Worm (Caenorhabditis elegans) whole organism, mixed stage, embryonic: Measurements from ENCODE around the gene F47D12.9.

Experiments used
- ceh-43 ChIP-seq: fragments of 200-800 bp; sonication (Bioruptor generic); optimal IDR thresholded peaks from 2 replicates; lab custom pipeline; 2018; ENCODE audit warnings: mild to moderate bottlenecking, missing genetic modification characterization, moderate library complexity, missing compliant biosample characterization
- mls-2 ChIP-seq: sonication (generic microtip); optimal IDR thresholded peaks from 2 replicates; lab custom pipeline; 2016; ENCODE audit warnings: mild to moderate bottlenecking, missing genetic modification characterization, moderate library complexity, missing compliant biosample characterization
- nhr-12 ChIP-seq: fragments of 150-350 bp; optimal IDR thresholded peaks from 2 replicates; lab custom pipeline; 2014; ENCODE audit warnings: missing biosample characterization, missing genetic modification characterization
- unc-39 ChIP-seq: fragments of 150-350 bp; optimal IDR thresholded peaks from 2 replicates; lab custom pipeline; 2014; ENCODE audit warnings: missing biosample characterization, missing genetic modification characterization
- unc-62 ChIP-seq: fragments of 150-350 bp; optimal IDR thresholded peaks from 2 replicates; lab custom pipeline; 2014; ENCODE audit warnings: missing biosample characterization, missing genetic modification reagents, missing genetic modification characterization

DNA sequence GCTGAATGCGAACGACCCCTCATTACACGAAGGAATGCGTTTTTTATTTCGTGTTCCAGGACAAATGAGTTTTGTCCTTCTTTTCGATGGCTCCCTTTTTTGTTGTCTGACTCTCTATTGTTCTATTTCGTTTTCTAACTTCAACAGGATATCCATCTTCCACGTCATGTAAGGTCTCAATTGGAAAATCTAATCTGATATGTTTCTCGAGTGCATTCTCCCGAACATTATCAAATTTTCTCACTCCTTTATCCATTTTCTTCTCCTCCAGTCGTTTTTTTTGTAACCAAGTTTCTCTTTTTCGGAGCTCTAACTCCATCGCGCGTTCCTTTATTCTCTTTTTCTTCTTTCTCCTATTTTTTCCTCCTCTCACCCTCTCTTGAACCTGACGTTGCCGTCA lies 47.2 kb upstream of the F47D12.9 start:
- TF ChIP-seq unc-39 (tag; lab: Kevin White, UChicago) (no peak), nhr-12 (tag; lab: Kevin White, UChicago) (no peak), mls-2 (tag; lab: Kevin White, UChicago) (no peak), unc-62 (GFP tag; lab: Kevin White, UChicago) (no peak), ceh-43 (GFP tag; lab: Kevin White, UChicago) (no peak)
